Worm (Caenorhabditis elegans) whole organism, L3 larva: ENCODE measurements around the gene sru-27.

Experiments used
- ZK546.5 ChIP-seq: sonication (generic microtip); optimal IDR thresholded peaks from 2 replicates; lab custom pipeline; 2017; ENCODE audit warnings: missing biosample characterization, missing genetic modification characterization
- aly-2 ChIP-seq: fragments of 150-350 bp; optimal IDR thresholded peaks from 2 replicates; lab custom pipeline; 2014; ENCODE audit warnings: missing biosample characterization, missing genetic modification characterization
- ceh-16 ChIP-seq: sonication (generic microtip); optimal IDR thresholded peaks from 2 replicates; lab custom pipeline; 2017; ENCODE audit warnings: missing biosample characterization, missing genetic modification characterization
- ceh-28 ChIP-seq: fragments of 150-350 bp; optimal IDR thresholded peaks from 2 replicates; lab custom pipeline; 2014; ENCODE audit warnings: missing biosample characterization, missing genetic modification reagents, missing genetic modification characterization
- ceh-82 ChIP-seq: fragments of 150-350 bp; optimal IDR thresholded peaks from 2 replicates; lab custom pipeline; 2014; ENCODE audit warnings: missing biosample characterization, missing genetic modification characterization
- egl-5 ChIP-seq: fragments of 150-350 bp; optimal IDR thresholded peaks from 2 replicates; lab custom pipeline; 2017; ENCODE audit warnings: missing biosample characterization, missing genetic modification reagents, missing genetic modification characterization, inconsistent platforms
- elt-1 ChIP-seq: fragments of 150-350 bp; optimal IDR thresholded peaks from 2 replicates; lab custom pipeline; 2014; ENCODE audit warnings: missing biosample characterization, missing genetic modification characterization
- elt-2 ChIP-seq: sonication (generic microtip); optimal IDR thresholded peaks from 2 replicates; lab custom pipeline; 2016; ENCODE audit warnings: missing genetic modification reagents, mild to moderate bottlenecking, missing genetic modification characterization, missing compliant biosample characterization
- elt-3 ChIP-seq, 3 experiments: fragments of 150-350 bp in 1 of 3; sonication (generic microtip) in 2 of 3; optimal IDR thresholded peaks; 2 replicates in 2 of 3; 4 replicates in 1 of 3; lab custom pipeline; 2014 to 2017; ENCODE audit warnings: missing biosample characterization in 3 of 3, missing genetic modification characterization in 3 of 3
- eor-1 ChIP-seq, 2 experiments: fragments of 150-350 bp; optimal IDR thresholded peaks; 2 replicates each; lab custom pipeline; 2014 to 2018; ENCODE audit warnings: missing biosample characterization in 2 of 2, missing genetic modification characterization in 2 of 2
- fkh-10 ChIP-seq: sonication (generic microtip); optimal IDR thresholded peaks from 2 replicates; lab custom pipeline; 2017; ENCODE audit warnings: missing biosample characterization, missing genetic modification reagents, missing genetic modification characterization
- fkh-2 ChIP-seq: fragments of 150-350 bp; optimal IDR thresholded peaks from 2 replicates; lab custom pipeline; 2014; ENCODE audit warnings: missing biosample characterization, missing genetic modification reagents, missing genetic modification characterization
- fos-1 ChIP-seq: fragments of 150-350 bp; optimal IDR thresholded peaks from 2 replicates; lab custom pipeline; 2014; ENCODE audit warnings: missing biosample characterization, missing genetic modification characterization
- hmg-11 ChIP-seq: sonication (generic microtip); optimal IDR thresholded peaks from 2 replicates; lab custom pipeline; 2016; ENCODE audit warnings: missing genetic modification characterization, missing compliant biosample characterization
- jun-1 ChIP-seq: fragments of 150-350 bp; optimal IDR thresholded peaks from 2 replicates; lab custom pipeline; 2014; ENCODE audit warnings: missing biosample characterization, missing genetic modification reagents, missing genetic modification characterization
- lin-15B ChIP-seq: fragments of 150-350 bp; optimal IDR thresholded peaks from 2 replicates; lab custom pipeline; 2014; ENCODE audit warnings: missing biosample characterization, missing genetic modification characterization
- lin-39 ChIP-seq: fragments of 150-350 bp; optimal IDR thresholded peaks from 2 replicates; lab custom pipeline; 2018; ENCODE audit warnings: missing biosample characterization, missing genetic modification reagents, missing genetic modification characterization
- lsy-12 ChIP-seq: sonication (generic microtip); optimal IDR thresholded peaks from 2 replicates; lab custom pipeline; 2016; ENCODE audit warnings: mild to moderate bottlenecking, missing genetic modification characterization, missing compliant biosample characterization
- mml-1 ChIP-seq: fragments of 150-350 bp; sonication (generic microtip); optimal IDR thresholded peaks from 3 replicates; lab custom pipeline; 2014; ENCODE audit warnings: missing biosample characterization, missing genetic modification characterization
- nfya-1 ChIP-seq: sonication (generic microtip); optimal IDR thresholded peaks from 2 replicates; lab custom pipeline; 2017; ENCODE audit warnings: missing genetic modification characterization, mild to moderate bottlenecking, missing compliant biosample characterization, antibody characterized with exemption, moderate library complexity; ENCODE audit not compliant: insufficient read depth
- nhr-11 ChIP-seq: fragments of 150-350 bp; optimal IDR thresholded peaks from 2 replicates; lab custom pipeline; 2014; ENCODE audit warnings: missing biosample characterization, missing genetic modification characterization
- nhr-12 ChIP-seq: fragments of 150-350 bp; optimal IDR thresholded peaks from 2 replicates; lab custom pipeline; 2014; ENCODE audit warnings: missing biosample characterization, missing genetic modification characterization
- nhr-23 ChIP-seq: fragments of 150-350 bp; optimal IDR thresholded peaks from 2 replicates; lab custom pipeline; 2014; ENCODE audit warnings: missing biosample characterization, missing genetic modification reagents, missing genetic modification characterization
- nhr-237 ChIP-seq: fragments of 150-350 bp; optimal IDR thresholded peaks from 2 replicates; lab custom pipeline; 2014; ENCODE audit warnings: missing biosample characterization, missing genetic modification characterization
- nhr-25 ChIP-seq: sonication (generic microtip); optimal IDR thresholded peaks from 2 replicates; lab custom pipeline; 2017; ENCODE audit warnings: missing biosample characterization, missing genetic modification characterization
- nhr-28 ChIP-seq: fragments of 150-350 bp; optimal IDR thresholded peaks from 2 replicates; lab custom pipeline; 2014; ENCODE audit warnings: missing biosample characterization, missing genetic modification characterization
- nhr-43 ChIP-seq: sonication (generic microtip); optimal IDR thresholded peaks from 2 replicates; lab custom pipeline; 2016; ENCODE audit warnings: mild to moderate bottlenecking, missing genetic modification characterization, missing compliant biosample characterization; ENCODE audit not compliant: poor library complexity, severe bottlenecking
- nhr-67 ChIP-seq: fragments of 150-350 bp; optimal IDR thresholded peaks from 2 replicates; lab custom pipeline; 2014; ENCODE audit warnings: missing biosample characterization, missing genetic modification characterization
- nhr-76 ChIP-seq: fragments of 150-350 bp; sonication (generic microtip); optimal IDR thresholded peaks from 5 replicates; lab custom pipeline; 2014; ENCODE audit warnings: missing biosample characterization, missing genetic modification characterization
- nhr-77 ChIP-seq: fragments of 150-350 bp; optimal IDR thresholded peaks from 2 replicates; lab custom pipeline; 2014; ENCODE audit warnings: missing biosample characterization, missing genetic modification characterization
- pha-4 ChIP-seq: fragments of 150-350 bp; optimal IDR thresholded peaks from 2 replicates; lab custom pipeline; 2014; ENCODE audit warnings: missing biosample characterization, missing genetic modification reagents, missing genetic modification characterization
- pqm-1 ChIP-seq: fragments of 150-350 bp; optimal IDR thresholded peaks from 2 replicates; lab custom pipeline; 2017; ENCODE audit warnings: missing biosample characterization, missing genetic modification characterization, inconsistent platforms
- sea-2 ChIP-seq: fragments of 150-350 bp; sonication (generic microtip); optimal IDR thresholded peaks from 4 replicates; lab custom pipeline; 2014; ENCODE audit warnings: missing biosample characterization, missing genetic modification reagents, missing genetic modification characterization
- skn-1 ChIP-seq: fragments of 150-350 bp; optimal IDR thresholded peaks from 2 replicates; lab custom pipeline; 2014; ENCODE audit warnings: missing biosample characterization, missing genetic modification characterization
- snpc-4 ChIP-seq: fragments of 150-350 bp; optimal IDR thresholded peaks from 2 replicates; lab custom pipeline; 2014; ENCODE audit warnings: missing biosample characterization, missing genetic modification characterization
- tbx-2 ChIP-seq: sonication (generic microtip); optimal IDR thresholded peaks from 2 replicates; lab custom pipeline; 2016; ENCODE audit warnings: mild to moderate bottlenecking, missing genetic modification characterization, missing compliant biosample characterization
- unc-39 ChIP-seq: sonication (generic microtip); optimal IDR thresholded peaks from 4 replicates; lab custom pipeline; 2017; ENCODE audit warnings: missing biosample characterization, missing genetic modification characterization
- unc-62 ChIP-seq: fragments of 150-350 bp; sonication (generic microtip); optimal IDR thresholded peaks from 4 replicates; lab custom pipeline; 2014; ENCODE audit warnings: missing biosample characterization, missing genetic modification reagents, missing genetic modification characterization
- zag-1 ChIP-seq: fragments of 150-350 bp; optimal IDR thresholded peaks from 2 replicates; lab custom pipeline; 2014; ENCODE audit warnings: missing biosample characterization, missing genetic modification characterization
- ztf-11 ChIP-seq: fragments of 150-350 bp; optimal IDR thresholded peaks from 2 replicates; lab custom pipeline; 2014; ENCODE audit warnings: missing biosample characterization, missing genetic modification characterization

Gene sru-27

ce11 chrV:1466949-1467348 lies 32.3 kb upstream of the sru-27 start:
- TF ChIP-seq nhr-11 (tag; lab: Kevin White, UChicago) (no peak), ZK546.5 (tag; lab: Kevin White, UChicago) (no peak), sea-2 (GFP tag; lab: Kevin White, UChicago) (no peak), tbx-2 (tag; lab: Kevin White, UChicago) (no peak), elt-2 (peak; percentile 29), nhr-25 (tag; lab: Kevin White, UChicago) (no peak), ceh-28 (peak; percentile 28), pha-4 (tag; lab: Kevin White, UChicago) (peak; percentile 28), hmg-11 (tag; lab: Kevin White, UChicago) (peak; percentile 41), egl-5 (tag; lab: Kevin White, UChicago) (no peak), nfya-1 (tag; lab: Kevin White, UChicago) (peak; percentile 47), snpc-4 (tag; lab: Kevin White, UChicago) (no peak)

- TF ChIP-seq lsy-12, result no peak
- TF ChIP-seq fkh-10 (GFP tag; lab: Kevin White, UChicago), result no peak
- no peak for TF ChIP-seq pqm-1 (tag; lab: Kevin White, UChicago)
- TF ChIP-seq ztf-11 (tag; lab: Kevin White, UChicago), result no peak
- TF ChIP-seq nhr-67 (tag; lab: Kevin White, UChicago), result no peak
- no peak for TF ChIP-seq jun-1 (tag; lab: Kevin White, UChicago)
- no peak for TF ChIP-seq skn-1 (tag; lab: Kevin White, UChicago)
- TF ChIP-seq nhr-28, result no peak
- TF ChIP-seq fos-1, result no peak
- TF ChIP-seq nhr-77, result no peak
- TF ChIP-seq eor-1 (tag; optimal IDR thresholded peaks at IDR 0.05; lab: Kevin White, UChicago), result no peak
- TF ChIP-seq fkh-2 (tag; lab: Kevin White, UChicago), result no peak
- no peak for TF ChIP-seq ceh-16
- TF ChIP-seq tbx-2 (tag; lab: Kevin White, UChicago), result no peak
- TF ChIP-seq ceh-82 (tag; lab: Kevin White, UChicago), result no peak
- TF ChIP-seq hmg-11 (tag; lab: Kevin White, UChicago), result no peak
Observed at ce11 chrV:1467444-1467843, 31.8 kb upstream of the sru-27 start, which contains the start of gene gid-8. TSS of gene gid-8 (plus strand) at chrV:1467744.

ce11 chrV:1468905-1469304 lies 30.3 kb upstream of the sru-27 start:
- TF ChIP-seq ztf-11 (tag; lab: Kevin White, UChicago), result no peak
- no peak for TF ChIP-seq mml-1 (tag; lab: Kevin White, UChicago)
- no peak for TF ChIP-seq nhr-23 (tag; lab: Kevin White, UChicago)
- TF ChIP-seq lin-39 (tag; lab: Kevin White, UChicago), result no peak
- no peak for TF ChIP-seq ceh-16
- TF ChIP-seq pqm-1 (tag; lab: Kevin White, UChicago), result no peak
- TF ChIP-seq, all 47 proteins: peak for 0

ce11 chrV:1471078-1471969 lies 27.9 kb upstream of the sru-27 start:
- TF ChIP-seq nfya-1 (tag; lab: Kevin White, UChicago) (peak; percentile 81), nhr-76 (tag; lab: Kevin White, UChicago) (no peak), tbx-2 (tag; lab: Kevin White, UChicago) (no peak), pqm-1 (tag; lab: Kevin White, UChicago) (peak; percentile 24), fkh-10 (GFP tag; lab: Kevin White, UChicago) (peak; percentile 35), nhr-23 (tag; lab: Kevin White, UChicago) (peak; percentile 83), elt-1 (tag; lab: Kevin White, UChicago) (peak; percentile 30), unc-62 (GFP tag; lab: Kevin White, UChicago) (no peak), nhr-25 (tag; lab: Kevin White, UChicago) (no peak), lin-15B (tag; lab: Kevin White, UChicago) (peak; percentile 86), elt-2 (peak; percentile 27), fkh-2 (tag; lab: Kevin White, UChicago) (peak; percentile 9), nhr-77 (no peak), egl-5 (tag; lab: Kevin White, UChicago) (peak; percentile 62), ceh-28 (peak; percentile 48), ceh-16 (no peak), hmg-11 (tag; lab: Kevin White, UChicago) (no peak), nhr-12 (tag; lab: Kevin White, UChicago) (no peak), nhr-237 (tag; lab: Kevin White, UChicago) (no peak), ceh-82 (tag; lab: Kevin White, UChicago) (no peak), skn-1 (tag; lab: Kevin White, UChicago) (peak; percentile 95), nhr-43 (tag; lab: Kevin White, UChicago) (peak; percentile 43), snpc-4 (tag; lab: Kevin White, UChicago) (peak; percentile 10), lin-39 (tag; lab: Kevin White, UChicago) (peak; percentile 35), jun-1 (tag; lab: Kevin White, UChicago) (no peak), nhr-11 (tag; lab: Kevin White, UChicago) (no peak), ZK546.5 (tag; lab: Kevin White, UChicago) (no peak), sea-2 (GFP tag; lab: Kevin White, UChicago) (no peak), unc-39 (tag; lab: Kevin White, UChicago) (no peak), aly-2 (tag; lab: Kevin White, UChicago) (no peak), zag-1 (tag; lab: Kevin White, UChicago) (no peak), pha-4 (tag; lab: Kevin White, UChicago) (peak; percentile 74), elt-3 (tag; optimal IDR thresholded peaks at IDR 0.05; lab: Kevin White, UChicago) (no peak)
